Worm (Caenorhabditis elegans): ENCODE data around the gene acs-15.
A peak's percentile ranks its signal among the peaks of the same experiment; 100 is the strongest.

ce11 chrII:922778-923177, 10.0 kb upstream of the acs-15 start:
- TF ChIP-seq F26F4.8 (GFP tag; conservative IDR thresholded peaks at IDR 0.05) (no peak), mdl-1 (tag; optimal IDR thresholded peaks at IDR 0.05) (no peak), unc-62 (GFP tag; optimal IDR thresholded peaks at IDR 0.05 in 1 of 2) (peak in 1 of 2 experiments; percentile 56), unc-62 (tag; optimal IDR thresholded peaks at IDR 0.05) (no peak), jun-1 (tag; optimal IDR thresholded peaks at IDR 0.05) (no peak), ama-1 (optimal IDR thresholded peaks at IDR 0.05) (no peak), dpl-1 (GFP tag; optimal IDR thresholded peaks at IDR 0.05) (no peak), nhr-76 (tag; optimal IDR thresholded peaks at IDR 0.05) (no peak), lir-3 (tag; optimal IDR thresholded peaks at IDR 0.05) (no peak), ceh-82 (tag; optimal IDR thresholded peaks at IDR 0.05) (no peak), zag-1 (tag; optimal IDR thresholded peaks at IDR 0.05) (no peak), nhr-6 (tag; optimal IDR thresholded peaks at IDR 0.05) (no peak)
